Worm (Caenorhabditis elegans) whole organism, early embryonic: ENCODE data around the gene sec-10.

Source experiments
- F13C5.2 ChIP-seq: sonication (generic microtip); optimal IDR thresholded peaks from 2 replicates; lab custom pipeline; 2017; ENCODE audit warnings: mild to moderate bottlenecking, missing genetic modification characterization, inconsistent platforms, missing compliant biosample characterization
- ama-1 ChIP-seq: fragments of 150-350 bp; optimal IDR thresholded peaks from 2 replicates; lab custom pipeline; 2014
- ceh-36 ChIP-seq: sonication (generic microtip); optimal IDR thresholded peaks from 2 replicates; lab custom pipeline; 2016; ENCODE audit warnings: missing genetic modification characterization, inconsistent platforms, missing compliant biosample characterization
- flt-1 ChIP-seq: fragments of 200-800 bp; sonication (Bioruptor generic); IDR thresholded peaks from 2 replicates; pipeline ENCODE4 v1.3.6; 2022; ENCODE audit warnings: missing genetic modification characterization, missing compliant biosample characterization
- hmg-4 ChIP-seq: fragments of 200-800 bp; sonication (Bioruptor generic); optimal IDR thresholded peaks from 2 replicates; lab custom pipeline; 2018; ENCODE audit warnings: mild to moderate bottlenecking, missing genetic modification characterization, missing compliant biosample characterization
- hnd-1 ChIP-seq: sonication (generic microtip); optimal IDR thresholded peaks from 2 replicates; lab custom pipeline; 2016; ENCODE audit warnings: missing genetic modification characterization, missing compliant biosample characterization
- scrt-1 ChIP-seq: fragments of 200-800 bp; sonication (Bioruptor generic); IDR thresholded peaks from 2 replicates; pipeline ENCODE4 v1.3.6; 2022; ENCODE audit warnings: missing genetic modification characterization, missing compliant biosample characterization
- sea-1 ChIP-seq: fragments of 200-800 bp; sonication (Bioruptor generic); conservative IDR thresholded peaks from 2 replicates; pipeline ENCODE4 v1.3.6; 2022; ENCODE audit warnings: missing genetic modification characterization, missing compliant biosample characterization
- tbx-11 ChIP-seq: fragments of 200-800 bp; sonication (Bioruptor generic); IDR thresholded peaks from 2 replicates; pipeline ENCODE4 v1.3.6; 2022; ENCODE audit warnings: missing genetic modification characterization, missing compliant biosample characterization
- tbx-37 ChIP-seq: fragments of 200-800 bp; sonication (Bioruptor generic); conservative IDR thresholded peaks from 2 replicates; pipeline ENCODE4 v1.3.6; 2022; ENCODE audit warnings: missing genetic modification reagents, missing genetic modification characterization, missing compliant biosample characterization
- tra-4 ChIP-seq: sonication (generic microtip); optimal IDR thresholded peaks from 2 replicates; lab custom pipeline; 2017; ENCODE audit warnings: missing genetic modification characterization, missing compliant biosample characterization

ce11 chrIV:7816402-7817102 is 34.3 kb upstream of the sec-10 start:
- TF ChIP-seq tbx-37 (no peak), ama-1 (lab: Kevin White, UChicago) (no peak), hnd-1 (tag; lab: Kevin White, UChicago) (no peak), tra-4 (tag; lab: Kevin White, UChicago) (no peak), tbx-11 (no peak), flt-1 (no peak), hmg-4 (GFP tag; lab: Kevin White, UChicago) (no peak), F13C5.2 (no peak), sea-1 (GFP tag; lab: Robert Waterston, UW) (no peak), scrt-1 (GFP tag; lab: Robert Waterston, UW) (no peak), ceh-36 (tag; lab: Kevin White, UChicago) (no peak)
